Fruit fly (Drosophila melanogaster): ENCODE data around the gene slp1.

The slp1 gene

dm6 chr2L:3827406-3828133, 2.1 kb downstream of the slp1 start:
- TF ChIP-seq CTCF (optimal IDR thresholded peaks at IDR 0.05): no peak

dm6 chr2L:3829220-3829619, 3.7 kb downstream of the slp1 start:
- TF ChIP-seq CTCF (optimal IDR thresholded peaks at IDR 0.05): no peak
- TF ChIP-seq CG8478 (optimal IDR thresholded peaks at IDR 0.05): no peak

- TF ChIP-seq CG8478 (optimal IDR thresholded peaks at IDR 0.05) (no peak), CTCF (optimal IDR thresholded peaks at IDR 0.05) (no peak)
Observed at dm6 chr2L:3831694-3832093, 6.2 kb downstream of the slp1 start.

- TF ChIP-seq CTCF (optimal IDR thresholded peaks at IDR 0.05) (no peak), CG8478 (optimal IDR thresholded peaks at IDR 0.05) (no peak)
Observed at dm6 chr2L:3832249-3832675, 6.8 kb downstream of the slp1 start.

dm6 chr2L:3833924-3834323, 8.4 kb downstream of the slp1 start:
- TF ChIP-seq CTCF (optimal IDR thresholded peaks at IDR 0.05): no peak

- TF ChIP-seq CG8478 (optimal IDR thresholded peaks at IDR 0.05) (no peak), CTCF (optimal IDR thresholded peaks at IDR 0.05) (no peak)
Observed at dm6 chr2L:3835221-3835620, 9.7 kb downstream of the slp1 start.

dm6 chr2L:3836440-3836890, 11.0 kb downstream of the slp1 start, which contains the start of gene slp2:
slp2 (plus strand) TSS chr2L:3836840.
- TF ChIP-seq CTCF (optimal IDR thresholded peaks at IDR 0.05) (no peak), CG8478 (optimal IDR thresholded peaks at IDR 0.05) (no peak)

dm6 chr2L:3840975-3841374, 15.5 kb downstream of the slp1 start:
- TF ChIP-seq CG8478 (optimal IDR thresholded peaks at IDR 0.05): no peak
- TF ChIP-seq CTCF (optimal IDR thresholded peaks at IDR 0.05): no peak

- TF ChIP-seq CTCF (optimal IDR thresholded peaks at IDR 0.05): no peak
- TF ChIP-seq CG8478 (optimal IDR thresholded peaks at IDR 0.05): no peak
Observed at dm6 chr2L:3844135-3844534, 18.7 kb downstream of the slp1 start.

- TF ChIP-seq CG8478 (optimal IDR thresholded peaks at IDR 0.05): no peak
- TF ChIP-seq CTCF (optimal IDR thresholded peaks at IDR 0.05): no peak
Observed at dm6 chr2L:3844898-3845713, 19.6 kb downstream of the slp1 start.

dm6 chr2L:3846520-3846919, 21.0 kb downstream of the slp1 start:
- TF ChIP-seq CTCF (optimal IDR thresholded peaks at IDR 0.05): no peak
- no peak for TF ChIP-seq CG8478 (optimal IDR thresholded peaks at IDR 0.05)

- TF ChIP-seq CG8478 (optimal IDR thresholded peaks at IDR 0.05) (no peak), CTCF (optimal IDR thresholded peaks at IDR 0.05) (no peak)
Observed at dm6 chr2L:3847908-3848307, 22.4 kb downstream of the slp1 start.

dm6 chr2L:3851308-3851707, 25.8 kb downstream of the slp1 start:
- TF ChIP-seq CTCF (optimal IDR thresholded peaks at IDR 0.05) (no peak), CG8478 (optimal IDR thresholded peaks at IDR 0.05) (no peak)

- no peak for TF ChIP-seq CTCF (optimal IDR thresholded peaks at IDR 0.05)
- TF ChIP-seq CG8478 (optimal IDR thresholded peaks at IDR 0.05): no peak
Observed at dm6 chr2L:3852120-3852519, 26.6 kb downstream of the slp1 start.

- TF ChIP-seq CG8478 (optimal IDR thresholded peaks at IDR 0.05) (no peak), CTCF (optimal IDR thresholded peaks at IDR 0.05) (no peak)
Observed at dm6 chr2L:3853507-3854030, 28.1 kb downstream of the slp1 start.
